Fruit fly (Drosophila melanogaster) whole organism, adult: ENCODE results near the gene Atg5.
A peak's percentile ranks its signal among the peaks of the same experiment; 100 is the strongest.

Experiments
- CG11617 ChIP-seq: fragments of 200-800 bp; sonication (Bioruptor generic); optimal IDR thresholded peaks from 2 replicates; lab custom pipeline; 2017; ENCODE audit warnings: mild to moderate bottlenecking, missing biosample characterization, missing genetic modification reagents, missing genetic modification characterization
- CG12768 ChIP-seq: fragments of 200-800 bp; sonication (Bioruptor generic); optimal IDR thresholded peaks from 2 replicates; lab custom pipeline; 2017; ENCODE audit warnings: missing biosample characterization, missing genetic modification characterization, mild to moderate bottlenecking, moderate library complexity, missing genetic modification reagents
- CG14711 ChIP-seq: fragments of 200-800 bp; sonication (Bioruptor generic); optimal IDR thresholded peaks from 2 replicates; lab custom pipeline; 2018; ENCODE audit warnings: missing biosample characterization, mild to moderate bottlenecking, missing genetic modification characterization, moderate library complexity
- CG1620 ChIP-seq: fragments of 200-800 bp; sonication (Bioruptor generic); optimal IDR thresholded peaks from 2 replicates; lab custom pipeline; 2016; ENCODE audit warnings: missing biosample characterization, missing genetic modification characterization
- CG33017 ChIP-seq: fragments of 200-800 bp; sonication (Bioruptor generic); optimal IDR thresholded peaks from 2 replicates; lab custom pipeline; 2018; ENCODE audit warnings: missing biosample characterization, mild to moderate bottlenecking, missing genetic modification characterization, moderate library complexity
- CG5204 ChIP-seq: fragments of 200-800 bp; sonication (Bioruptor generic); optimal IDR thresholded peaks from 2 replicates; lab custom pipeline; 2016; ENCODE audit warnings: missing biosample characterization, missing genetic modification characterization
- CG7045 ChIP-seq: fragments of 200-800 bp; sonication (Bioruptor generic); optimal IDR thresholded peaks from 2 replicates; lab custom pipeline; 2017; ENCODE audit warnings: missing biosample characterization, mild to moderate bottlenecking, missing genetic modification characterization
- CG7101 ChIP-seq: fragments of 200-800 bp; sonication (Bioruptor generic); optimal IDR thresholded peaks from 2 replicates; lab custom pipeline; 2018; ENCODE audit warnings: missing biosample characterization, mild to moderate bottlenecking, missing genetic modification characterization, moderate library complexity
- Clk ChIP-seq: fragments of 200-800 bp; sonication (Bioruptor generic); optimal IDR thresholded peaks from 2 replicates; lab custom pipeline; 2017; ENCODE audit warnings: missing biosample characterization, missing genetic modification characterization
- Crg-1 ChIP-seq: fragments of 200-800 bp; sonication (Bioruptor generic); optimal IDR thresholded peaks from 2 replicates; lab custom pipeline; 2016; ENCODE audit warnings: missing biosample characterization, missing genetic modification characterization
- Hr96 ChIP-seq: fragments of 200-800 bp; sonication (Bioruptor generic); optimal IDR thresholded peaks from 2 replicates; lab custom pipeline; 2016; ENCODE audit warnings: missing biosample characterization, missing genetic modification characterization
- Mnt ChIP-seq: fragments of 200-800 bp; sonication (Bioruptor generic); optimal IDR thresholded peaks from 2 replicates; lab custom pipeline; 2016; ENCODE audit warnings: missing biosample characterization, mild to moderate bottlenecking, missing genetic modification characterization
- bab1 ChIP-seq: fragments of 200-800 bp; sonication (Bioruptor generic); optimal IDR thresholded peaks from 3 replicates; lab custom pipeline; 2019; ENCODE audit warnings: missing biosample characterization, mild to moderate bottlenecking, missing genetic modification characterization, moderate library complexity
- cic ChIP-seq: fragments of 200-800 bp; sonication (Bioruptor generic); optimal IDR thresholded peaks from 2 replicates; lab custom pipeline; 2017; ENCODE audit warnings: missing biosample characterization, mild to moderate bottlenecking, missing genetic modification characterization, moderate library complexity
- cnc ChIP-seq, 2 experiments: fragments of >200 bp; optimal IDR thresholded peaks; 2 replicates each; lab custom pipeline; 2017
- kay ChIP-seq: fragments of 200-800 bp; sonication (Bioruptor generic); peaks from one replicate; lab custom pipeline; 2016; ENCODE audit warnings: missing biosample characterization, missing genetic modification characterization, borderline replicate concordance
- ovo ChIP-seq: fragments of 200-800 bp; sonication (Bioruptor generic); optimal IDR thresholded peaks from 2 replicates; lab custom pipeline; 2016; ENCODE audit warnings: missing biosample characterization, missing genetic modification characterization
- pad ChIP-seq: fragments of 200-800 bp; sonication (Bioruptor generic); optimal IDR thresholded peaks from 3 replicates; lab custom pipeline; 2017; ENCODE audit warnings: missing biosample characterization, missing genetic modification characterization, mild to moderate bottlenecking, moderate library complexity, missing genetic modification reagents
- tj ChIP-seq: fragments of 200-800 bp; sonication (Bioruptor generic); optimal IDR thresholded peaks from 3 replicates; lab custom pipeline; 2017; ENCODE audit warnings: missing biosample characterization, mild to moderate bottlenecking, missing genetic modification characterization, moderate library complexity
- toe ChIP-seq: fragments of 200-800 bp; sonication (Bioruptor generic); optimal IDR thresholded peaks from 2 replicates; lab custom pipeline; 2016; ENCODE audit warnings: missing biosample characterization, missing genetic modification characterization

The Atg5 gene

dm6 chrX:7301351-7302328, 21.9 kb downstream of the Atg5 start:
- TF ChIP-seq cic (GFP tag; lab: Kevin White, UChicago) (no peak), CG33017 (tag; lab: Kevin White, UChicago) (peak; percentile 1), tj (no peak), cnc (optimal IDR thresholded peaks at IDR 0.05; lab: Kevin White, UChicago) (peak in 1 of 2 experiments; percentile 52), ovo (GFP tag; lab: Kevin White, UChicago) (no peak), CG7045 (GFP tag; lab: Kevin White, UChicago) (peak; percentile 20), CG5204 (GFP tag; lab: Kevin White, UChicago) (peak; percentile 34), CG1620 (GFP tag; lab: Kevin White, UChicago) (peak; percentile 48), CG14711 (tag; lab: Kevin White, UChicago) (no peak), CG7101 (tag; lab: Kevin White, UChicago) (peak; percentile 15), CG11617 (peak; percentile 50), CG12768 (GFP tag; lab: Kevin White, UChicago) (no peak), Hr96 (GFP tag; lab: Kevin White, UChicago) (peak; percentile 42)

dm6 chrX:7300722-7301350, 22.7 kb downstream of the Atg5 start:
- no peak for TF ChIP-seq Clk (GFP tag; lab: Kevin White, UChicago)
- no peak for TF ChIP-seq Crg-1 (GFP tag; lab: Kevin White, UChicago)
- TF ChIP-seq kay (GFP tag; lab: Kevin White, UChicago): peak; percentile 16
- TF ChIP-seq CG7045 (GFP tag; lab: Kevin White, UChicago): no peak
- peak; percentile 24 for TF ChIP-seq ovo (GFP tag; lab: Kevin White, UChicago)
- no peak for TF ChIP-seq pad (GFP tag; lab: Kevin White, UChicago)
- TF ChIP-seq toe (GFP tag; lab: Kevin White, UChicago): no peak
- peak; percentile 70 for TF ChIP-seq tj
- peak; percentile 42 for TF ChIP-seq bab1 (GFP tag; lab: Kevin White, UChicago)
- TF ChIP-seq cic (GFP tag; lab: Kevin White, UChicago): peak; percentile 28
- no peak for TF ChIP-seq Hr96 (GFP tag; lab: Kevin White, UChicago)
- no peak for TF ChIP-seq CG12768 (GFP tag; lab: Kevin White, UChicago)
- TF ChIP-seq Mnt (GFP tag; lab: Kevin White, UChicago): no peak

- TF ChIP-seq CG11617: peak; percentile 30
- TF ChIP-seq pad (GFP tag; lab: Kevin White, UChicago): peak; percentile 4
- TF ChIP-seq tj: no peak
- peak; percentile 20 for TF ChIP-seq Hr96 (GFP tag; lab: Kevin White, UChicago)
- TF ChIP-seq kay (GFP tag; lab: Kevin White, UChicago): peak; percentile 69
- TF ChIP-seq CG7045 (GFP tag; lab: Kevin White, UChicago): no peak
Measured at dm6 chrX:7300356-7300721, 23.2 kb downstream of the Atg5 start.

- TF ChIP-seq toe (GFP tag; lab: Kevin White, UChicago) (peak; percentile 25), CG5204 (GFP tag; lab: Kevin White, UChicago) (peak; percentile 50), bab1 (GFP tag; lab: Kevin White, UChicago) (peak; percentile 36), CG1620 (GFP tag; lab: Kevin White, UChicago) (peak; percentile 58), CG12768 (GFP tag; lab: Kevin White, UChicago) (peak; percentile 30), Crg-1 (GFP tag; lab: Kevin White, UChicago) (peak; percentile 54), CG7101 (tag; lab: Kevin White, UChicago) (peak; percentile 65), ovo (GFP tag; lab: Kevin White, UChicago) (no peak), cic (GFP tag; lab: Kevin White, UChicago) (peak; percentile 15), cnc (optimal IDR thresholded peaks at IDR 0.05; lab: Kevin White, UChicago) (no peak), pad (GFP tag; lab: Kevin White, UChicago) (no peak), tj (peak; percentile 2), CG33017 (tag; lab: Kevin White, UChicago) (peak; percentile 22), kay (GFP tag; lab: Kevin White, UChicago) (peak; percentile 47), Mnt (GFP tag; lab: Kevin White, UChicago) (peak; percentile 46), CG11617 (peak; percentile 40), Hr96 (GFP tag; lab: Kevin White, UChicago) (peak; percentile 53), CG14711 (tag; lab: Kevin White, UChicago) (peak; percentile 48), CG7045 (GFP tag; lab: Kevin White, UChicago) (peak; percentile 3), Clk (GFP tag; lab: Kevin White, UChicago) (no peak)
Measured at dm6 chrX:7299399-7300355, 23.9 kb downstream of the Atg5 start.
